Worm (Caenorhabditis elegans): Measurements from ENCODE around the gene sel-5.

ce11 chrIII:4594762-4595523, 16.7 kb upstream of the sel-5 start:
- TF ChIP-seq hsf-1 (GFP tag; IDR thresholded peaks at IDR 0.05) (no peak), cebp-2 (GFP tag; IDR thresholded peaks at IDR 0.05) (no peak), lin-40 (tag; optimal IDR thresholded peaks at IDR 0.05) (no peak), rpc-1 (optimal IDR thresholded peaks at IDR 0.05) (no peak), rpc-1 (tag; optimal IDR thresholded peaks at IDR 0.05) (no peak), madf-3 (GFP tag; IDR thresholded peaks at IDR 0.05) (no peak), lin-35 (GFP tag; optimal IDR thresholded peaks at IDR 0.05) (no peak), snpc-4 (GFP tag; optimal IDR thresholded peaks at IDR 0.05) (no peak), snpc-4 (tag; optimal IDR thresholded peaks at IDR 0.05) (no peak), pha-4 (tag; optimal IDR thresholded peaks at IDR 0.05) (no peak), unc-62 (GFP tag; optimal IDR thresholded peaks at IDR 0.05) (no peak), fkh-3 (tag; optimal IDR thresholded peaks at IDR 0.05) (no peak), mes-4 (tag; optimal IDR thresholded peaks at IDR 0.05) (no peak)

Data from whole organism, young adult.